Fruit fly (Drosophila melanogaster) whole organism, embryonic: ENCODE data around the gene Cyp309a2.

Experiments used
- CG2875 ChIP-seq: fragments of 200-800 bp; sonication (Bioruptor generic); optimal IDR thresholded peaks from 2 replicates; lab custom pipeline; 2017; ENCODE audit warnings: missing biosample characterization, mild to moderate bottlenecking, missing genetic modification characterization, missing genetic modification reagents
- Meics ChIP-seq: fragments of 200-800 bp; sonication (Bioruptor generic); optimal IDR thresholded peaks from 2 replicates; lab custom pipeline; 2017; ENCODE audit warnings: missing biosample characterization, mild to moderate bottlenecking, missing genetic modification characterization
- ken ChIP-seq: fragments of 200-800 bp; sonication (Bioruptor generic); IDR thresholded peaks from 3 replicates; pipeline ENCODE4 v1.3.6; 2022; ENCODE audit warnings: missing biosample characterization, missing genetic modification characterization
- lab ChIP-seq: fragments of 200-800 bp; sonication (Bioruptor generic); optimal IDR thresholded peaks from 3 replicates; lab custom pipeline; 2017; ENCODE audit warnings: missing biosample characterization, missing genetic modification characterization, mild to moderate bottlenecking, moderate library complexity, missing genetic modification reagents
- lola ChIP-seq, 3 experiments: fragments of >200 bp in 2 of 3; fragments of 200-800 bp in 1 of 3; sonication (Bioruptor generic) in 1 of 3; optimal IDR thresholded peaks; 2 replicates each; lab custom pipeline; 2017 to 2019; ENCODE audit warnings: missing biosample characterization in 3 of 3, missing genetic modification characterization in 3 of 3, mild to moderate bottlenecking in 1 of 3, moderate library complexity in 1 of 3
- vfl ChIP-seq: fragments of 200-800 bp; sonication (Bioruptor generic); optimal IDR thresholded peaks from 2 replicates; lab custom pipeline; 2016; ENCODE audit warnings: missing biosample characterization, missing genetic modification characterization

- TF ChIP-seq lola (GFP tag; optimal IDR thresholded peaks at IDR 0.05; lab: Kevin White, UChicago) (peak in 1 of 3 experiments; percentile 23), lab (GFP tag; lab: Kevin White, UChicago) (no peak), vfl (no peak), Meics (no peak), ken (no peak), CG2875 (no peak)
Observed at dm6 chr2L:2579669-2580351, 7.0 kb upstream of the Cyp309a2 start, which contains the start of the genes ND-B17.2 and Arpc5.
